Worm (Caenorhabditis elegans) whole organism, young adult: ENCODE results near the gene Y39G8B.5.

Experiments used
- ama-1 ChIP-seq, 3 experiments: fragments of 150-350 bp in 1 of 3; sonication (generic microtip) in 2 of 3; optimal IDR thresholded peaks; 2 replicates each; lab custom pipeline; 2014 to 2018; ENCODE audit warnings: missing biosample characterization in 2 of 3, missing genetic modification characterization in 2 of 3, missing genetic modification reagents in 2 of 3
- aptf-3 ChIP-seq: fragments of 200-800 bp; sonication (Bioruptor generic); IDR thresholded peaks from 2 replicates; pipeline ENCODE4 v1.3.6; 2022; ENCODE audit warnings: missing genetic modification characterization, missing compliant biosample characterization
- dpff-1 ChIP-seq: sonication (generic microtip); optimal IDR thresholded peaks from 2 replicates; lab custom pipeline; 2017; ENCODE audit warnings: mild to moderate bottlenecking, missing genetic modification characterization, missing compliant biosample characterization
- egl-44 ChIP-seq: fragments of 200-800 bp; sonication (Bioruptor generic); IDR thresholded peaks from 2 replicates; pipeline ENCODE4 v1.3.6; 2022; ENCODE audit warnings: missing genetic modification reagents, missing genetic modification characterization, missing compliant biosample characterization
- nfya-1 ChIP-seq: sonication (generic microtip); optimal IDR thresholded peaks from 2 replicates; lab custom pipeline; 2017; ENCODE audit warnings: antibody characterized with exemption, missing compliant biosample characterization, missing genetic modification characterization, borderline replicate concordance; ENCODE audit not compliant: insufficient read depth
- snpc-4 ChIP-seq, 5 experiments: fragments of 150-350 bp in 1 of 5; sonication (generic microtip) in 4 of 5; optimal IDR thresholded peaks; 2 replicates each; lab custom pipeline; 2014 to 2018; ENCODE audit warnings: missing genetic modification characterization in 5 of 5, missing biosample characterization in 3 of 5, antibody characterized with exemption in 2 of 5, mild to moderate bottlenecking in 2 of 5, missing compliant biosample characterization in 2 of 5, missing genotype in 2 of 5, moderate library complexity in 2 of 5, missing genetic modification reagents in 1 of 5
- ztf-18 ChIP-seq: sonication (generic microtip); optimal IDR thresholded peaks from 2 replicates; lab custom pipeline; 2016; ENCODE audit warnings: missing genotype, mild to moderate bottlenecking, missing genetic modification characterization, missing compliant biosample characterization

DNA sequence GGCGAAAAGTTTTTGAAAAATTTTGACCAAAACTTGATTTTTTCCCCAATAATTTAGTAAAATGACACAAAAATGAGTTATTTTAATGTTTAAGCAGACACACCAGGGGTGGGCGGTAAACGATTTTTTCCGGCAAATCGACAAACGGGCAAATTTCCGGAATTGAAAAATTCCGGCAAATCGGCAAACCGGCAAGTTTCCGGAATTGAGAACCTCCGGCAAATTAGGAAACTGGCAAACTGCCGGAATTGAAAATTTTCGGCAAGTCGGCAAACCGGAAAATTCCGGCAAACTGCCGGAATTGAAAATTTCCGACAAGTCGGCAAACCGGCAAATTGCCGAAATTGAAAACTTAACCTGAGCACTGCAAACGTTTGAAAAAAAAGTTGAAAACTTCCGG, 41.1 kb upstream of the Y39G8B.5 start:
- no peak for TF ChIP-seq ama-1 (optimal IDR thresholded peaks at IDR 0.05; lab: Kevin White, UChicago)
- TF ChIP-seq ama-1 (GFP tag; optimal IDR thresholded peaks at IDR 0.05; lab: Kevin White, UChicago), result no peak
- no peak for TF ChIP-seq snpc-4 (GFP tag; optimal IDR thresholded peaks at IDR 0.05; lab: Kevin White, UChicago)
- no peak for TF ChIP-seq snpc-4 (tag; optimal IDR thresholded peaks at IDR 0.05; lab: Kevin White, UChicago)
- TF ChIP-seq egl-44 (GFP tag; lab: Robert Waterston, UW), result no peak
- TF ChIP-seq aptf-3 (GFP tag; lab: Robert Waterston, UW), result peak; percentile 49; the same call in 1 of the 2 replicates
- TF ChIP-seq ztf-18 (tag; lab: Kevin White, UChicago), result no peak
- no peak for TF ChIP-seq dpff-1 (tag; lab: Kevin White, UChicago)
- TF ChIP-seq nfya-1 (tag; lab: Kevin White, UChicago), result no peak
